Fruit fly (Drosophila melanogaster): ENCODE measurements around the gene CG18628.

CG18628 gene

dm6 chr3L:10678545-10679067 lies 39.1 kb downstream of the CG18628 start:
- TF ChIP-seq Myc (optimal IDR thresholded peaks at IDR 0.05) = no peak
- TF ChIP-seq psq (optimal IDR thresholded peaks at IDR 0.05) = no peak
- no peak for TF ChIP-seq ttk (optimal IDR thresholded peaks at IDR 0.05)
- no peak for TF ChIP-seq Sin3A (optimal IDR thresholded peaks at IDR 0.05)
- TF ChIP-seq insv (optimal IDR thresholded peaks at IDR 0.05) = no peak
- TF ChIP-seq h (optimal IDR thresholded peaks at IDR 0.05) = no peak

- no peak for TF ChIP-seq Myc (optimal IDR thresholded peaks at IDR 0.05)
- TF ChIP-seq Sin3A (optimal IDR thresholded peaks at IDR 0.05) = no peak
- TF ChIP-seq psq (optimal IDR thresholded peaks at IDR 0.05) = no peak
- no peak for TF ChIP-seq ttk (optimal IDR thresholded peaks at IDR 0.05)
- no peak for TF ChIP-seq insv (optimal IDR thresholded peaks at IDR 0.05)
- TF ChIP-seq h (optimal IDR thresholded peaks at IDR 0.05) = no peak
Observed at dm6 chr3L:10679711-10680154, 40.2 kb downstream of the CG18628 start.

- no peak for TF ChIP-seq h (optimal IDR thresholded peaks at IDR 0.05)
- TF ChIP-seq psq (optimal IDR thresholded peaks at IDR 0.05) = no peak
- TF ChIP-seq ttk (optimal IDR thresholded peaks at IDR 0.05) = no peak
- TF ChIP-seq insv (optimal IDR thresholded peaks at IDR 0.05) = no peak
- no peak for TF ChIP-seq Sin3A (optimal IDR thresholded peaks at IDR 0.05)
- no peak for TF ChIP-seq Myc (optimal IDR thresholded peaks at IDR 0.05)
Observed at dm6 chr3L:10680177-10680576, 40.6 kb downstream of the CG18628 start.

- no peak for TF ChIP-seq ttk (optimal IDR thresholded peaks at IDR 0.05)
Observed at dm6 chr3L:10680728-10681306, 41.3 kb downstream of the CG18628 start.

- TF ChIP-seq Sin3A (optimal IDR thresholded peaks at IDR 0.05) (no peak), h (optimal IDR thresholded peaks at IDR 0.05) (no peak), Myc (optimal IDR thresholded peaks at IDR 0.05) (no peak), ttk (optimal IDR thresholded peaks at IDR 0.05) (no peak), insv (optimal IDR thresholded peaks at IDR 0.05) (no peak), psq (optimal IDR thresholded peaks at IDR 0.05) (no peak)
Observed at dm6 chr3L:10681814-10682213, 42.3 kb downstream of the CG18628 start.

dm6 chr3L:10682725-10683367 lies 43.3 kb downstream of the CG18628 start:
- no peak for TF ChIP-seq h (optimal IDR thresholded peaks at IDR 0.05)
- TF ChIP-seq Sin3A (optimal IDR thresholded peaks at IDR 0.05) = no peak
- TF ChIP-seq insv (optimal IDR thresholded peaks at IDR 0.05) = no peak
- no peak for TF ChIP-seq psq (optimal IDR thresholded peaks at IDR 0.05)
- no peak for TF ChIP-seq ttk (optimal IDR thresholded peaks at IDR 0.05)
- TF ChIP-seq Myc (optimal IDR thresholded peaks at IDR 0.05) = no peak

- TF ChIP-seq psq (optimal IDR thresholded peaks at IDR 0.05) (no peak), Myc (optimal IDR thresholded peaks at IDR 0.05) (no peak), h (optimal IDR thresholded peaks at IDR 0.05) (no peak), Sin3A (optimal IDR thresholded peaks at IDR 0.05) (no peak), insv (optimal IDR thresholded peaks at IDR 0.05) (no peak), ttk (optimal IDR thresholded peaks at IDR 0.05) (no peak)
Observed at dm6 chr3L:10683899-10684340, 44.4 kb downstream of the CG18628 start.

dm6 chr3L:10684492-10684891 lies 45.0 kb downstream of the CG18628 start:
- no peak for TF ChIP-seq Myc (optimal IDR thresholded peaks at IDR 0.05)
- no peak for TF ChIP-seq ttk (optimal IDR thresholded peaks at IDR 0.05)
- no peak for TF ChIP-seq psq (optimal IDR thresholded peaks at IDR 0.05)
- no peak for TF ChIP-seq h (optimal IDR thresholded peaks at IDR 0.05)
- TF ChIP-seq Sin3A (optimal IDR thresholded peaks at IDR 0.05) = no peak
- TF ChIP-seq insv (optimal IDR thresholded peaks at IDR 0.05) = no peak

dm6 chr3L:10686625-10687024 lies 47.1 kb downstream of the CG18628 start:
- TF ChIP-seq Myc (optimal IDR thresholded peaks at IDR 0.05) = no peak
- no peak for TF ChIP-seq ttk (optimal IDR thresholded peaks at IDR 0.05)
- TF ChIP-seq psq (optimal IDR thresholded peaks at IDR 0.05) = no peak
- no peak for TF ChIP-seq h (optimal IDR thresholded peaks at IDR 0.05)
- TF ChIP-seq insv (optimal IDR thresholded peaks at IDR 0.05) = no peak
- TF ChIP-seq Sin3A (optimal IDR thresholded peaks at IDR 0.05) = no peak

Data from Kc167 (cell line).